Fruit fly (Drosophila melanogaster) whole organism, embryonic: Measurements from ENCODE around the gene Dbp73D.

Source experiments
- Abd-B ChIP-seq: fragments of 200-800 bp; sonication (Bioruptor generic); optimal IDR thresholded peaks from 2 replicates; lab custom pipeline; 2018; ENCODE audit warnings: missing biosample characterization, mild to moderate bottlenecking, missing genetic modification characterization, moderate library complexity
- Atf-2 ChIP-seq: fragments of 200-800 bp; sonication (Bioruptor generic); optimal IDR thresholded peaks from 2 replicates; lab custom pipeline; 2016; ENCODE audit warnings: missing biosample characterization, missing genetic modification characterization
- Blimp-1 ChIP-seq: fragments of 200-800 bp; sonication (Bioruptor generic); optimal IDR thresholded peaks from 3 replicates; lab custom pipeline; 2018; ENCODE audit warnings: missing biosample characterization, missing genetic modification characterization, mild to moderate bottlenecking, moderate library complexity, missing genetic modification reagents
- CG10209 ChIP-seq: fragments of 200-800 bp; sonication (Bioruptor generic); optimal IDR thresholded peaks from 3 replicates; lab custom pipeline; 2017; ENCODE audit warnings: missing biosample characterization, mild to moderate bottlenecking, missing genetic modification characterization, missing genetic modification reagents
- CG10462 ChIP-seq: fragments of 200-800 bp; sonication (Bioruptor generic); optimal IDR thresholded peaks from 2 replicates; lab custom pipeline; 2016; ENCODE audit warnings: missing biosample characterization, missing genetic modification characterization
- CG11560 ChIP-seq: fragments of 200-800 bp; sonication (Bioruptor generic); IDR thresholded peaks from 3 replicates; pipeline ENCODE4 v1.3.6; 2022; ENCODE audit warnings: missing biosample characterization, missing genetic modification characterization
- CG11695 ChIP-seq: fragments of 200-800 bp; sonication (Bioruptor generic); IDR thresholded peaks from 3 replicates; pipeline ENCODE4 v1.3.6; 2022; ENCODE audit warnings: missing biosample characterization, missing genetic modification characterization
- CG12219 ChIP-seq: fragments of 200-800 bp; sonication (Bioruptor generic); optimal IDR thresholded peaks from 3 replicates; lab custom pipeline; 2018; ENCODE audit warnings: missing biosample characterization, mild to moderate bottlenecking, missing genetic modification characterization
- CG13287 ChIP-seq: fragments of 200-800 bp; sonication (Bioruptor generic); IDR thresholded peaks from 2 replicates; pipeline ENCODE4 v1.3.6; 2022; ENCODE audit warnings: missing biosample characterization, missing genetic modification characterization; ENCODE audit not compliant: partially characterized antibody
- CG13894 ChIP-seq: fragments of 200-800 bp; sonication (Bioruptor generic); optimal IDR thresholded peaks from 3 replicates; lab custom pipeline; 2018; ENCODE audit warnings: missing biosample characterization, mild to moderate bottlenecking, missing genetic modification characterization, moderate library complexity
- CG14441 ChIP-seq: fragments of 200-800 bp; sonication (Bioruptor generic); IDR thresholded peaks from 2 replicates; pipeline ENCODE4 v1.3.6; 2022; ENCODE audit warnings: missing biosample characterization, missing genetic modification characterization
- CG14860 ChIP-seq: fragments of 200-800 bp; sonication (Bioruptor generic); IDR thresholded peaks from 3 replicates; pipeline ENCODE4 v1.3.6; 2022; ENCODE audit warnings: missing biosample characterization, missing genetic modification characterization; ENCODE audit not compliant: partially characterized antibody
- CG15073 ChIP-seq: fragments of 200-800 bp; sonication (Bioruptor generic); optimal IDR thresholded peaks from 2 replicates; lab custom pipeline; 2016; ENCODE audit warnings: missing biosample characterization, missing genetic modification characterization
- CG2116 ChIP-seq: fragments of 200-800 bp; sonication (Bioruptor generic); optimal IDR thresholded peaks from 3 replicates; lab custom pipeline; 2018; ENCODE audit warnings: missing biosample characterization, mild to moderate bottlenecking, missing genetic modification characterization
- CG2129 ChIP-seq: fragments of 200-800 bp; sonication (Bioruptor generic); IDR thresholded peaks from 2 replicates; pipeline ENCODE4 v1.3.6; 2022; ENCODE audit warnings: missing biosample characterization, missing genetic modification characterization; ENCODE audit not compliant: partially characterized antibody
- CG2889 ChIP-seq: fragments of 200-800 bp; sonication (Bioruptor generic); IDR thresholded peaks from 3 replicates; pipeline ENCODE4 v1.3.6; 2022; ENCODE audit warnings: missing biosample characterization, missing genetic modification characterization
- CG3281 ChIP-seq: fragments of 200-800 bp; sonication (Bioruptor generic); optimal IDR thresholded peaks from 3 replicates; lab custom pipeline; 2017; ENCODE audit warnings: missing biosample characterization, mild to moderate bottlenecking, missing genetic modification characterization
- CG34422 ChIP-seq: fragments of 200-800 bp; sonication (Bioruptor generic); IDR thresholded peaks from 3 replicates; pipeline ENCODE4 v1.3.6; 2022; ENCODE audit warnings: missing biosample characterization, missing genetic modification characterization
- CG3838 ChIP-seq: fragments of 200-800 bp; sonication (Bioruptor generic); optimal IDR thresholded peaks from 3 replicates; lab custom pipeline; 2016; ENCODE audit warnings: missing biosample characterization, missing genetic modification characterization
- CG3847 ChIP-seq: fragments of 200-800 bp; sonication (Bioruptor generic); IDR thresholded peaks from 2 replicates; pipeline ENCODE4 v1.3.6; 2022; ENCODE audit warnings: missing biosample characterization, missing genetic modification characterization
- CG4424 ChIP-seq: fragments of 200-800 bp; sonication (Bioruptor generic); optimal IDR thresholded peaks from 3 replicates; lab custom pipeline; 2016; ENCODE audit warnings: missing biosample characterization, missing genetic modification characterization
- CG6765 ChIP-seq: fragments of 200-800 bp; sonication (Bioruptor generic); optimal IDR thresholded peaks from 3 replicates; lab custom pipeline; 2017; ENCODE audit warnings: missing biosample characterization, mild to moderate bottlenecking, missing genetic modification characterization
- CG7357 ChIP-seq: fragments of 200-800 bp; sonication (Bioruptor generic); IDR thresholded peaks from 3 replicates; pipeline ENCODE4 v1.3.6; 2022; ENCODE audit warnings: missing biosample characterization, missing genetic modification characterization
- CG7745 ChIP-seq: fragments of 200-800 bp; sonication (Bioruptor generic); optimal IDR thresholded peaks from 2 replicates; lab custom pipeline; 2018; ENCODE audit warnings: missing biosample characterization, mild to moderate bottlenecking, missing genetic modification characterization, moderate library complexity
- CG7786 ChIP-seq: fragments of 200-800 bp; sonication (Bioruptor generic); optimal IDR thresholded peaks from 2 replicates; lab custom pipeline; 2016; ENCODE audit warnings: missing biosample characterization, missing genetic modification characterization
- CG8359 ChIP-seq: fragments of 200-800 bp; sonication (Bioruptor generic); optimal IDR thresholded peaks from 2 replicates; lab custom pipeline; 2017; ENCODE audit warnings: missing biosample characterization, mild to moderate bottlenecking, missing genetic modification characterization, borderline replicate concordance
- CG9437 ChIP-seq: fragments of 200-800 bp; sonication (Bioruptor generic); optimal IDR thresholded peaks from 2 replicates; lab custom pipeline; 2018; ENCODE audit warnings: missing biosample characterization, mild to moderate bottlenecking, missing genetic modification characterization
- E2f2 ChIP-seq: fragments of 200-800 bp; sonication (Bioruptor generic); IDR thresholded peaks from 2 replicates; pipeline ENCODE4 v1.3.6; 2022; ENCODE audit warnings: missing biosample characterization, missing genetic modification characterization
- Fer1 ChIP-seq: fragments of 200-800 bp; sonication (Bioruptor generic); optimal IDR thresholded peaks from 2 replicates; lab custom pipeline; 2017; ENCODE audit warnings: missing biosample characterization, mild to moderate bottlenecking, missing genetic modification characterization
- HLHmδ ChIP-seq: fragments of 200-800 bp; sonication (Bioruptor generic); optimal IDR thresholded peaks from 2 replicates; lab custom pipeline; 2018; ENCODE audit warnings: missing biosample characterization, mild to moderate bottlenecking, missing genetic modification characterization, moderate library complexity
- Hand ChIP-seq: fragments of 200-800 bp; sonication (Bioruptor generic); optimal IDR thresholded peaks from 2 replicates; lab custom pipeline; 2017; ENCODE audit warnings: mild to moderate bottlenecking, missing biosample characterization, missing genetic modification reagents, missing genetic modification characterization
- Hmx ChIP-seq: fragments of 200-800 bp; sonication (Bioruptor generic); optimal IDR thresholded peaks from 2 replicates; lab custom pipeline; 2016; ENCODE audit warnings: missing biosample characterization, missing genetic modification characterization
- Hr78 ChIP-seq, 2 experiments: fragments of 200-800 bp in 1 of 2; fragments of >200 bp in 1 of 2; sonication (Bioruptor generic) in 1 of 2; optimal IDR thresholded peaks; 2 replicates each; lab custom pipeline; 2017 to 2019; ENCODE audit warnings: missing biosample characterization in 2 of 2, missing genetic modification characterization in 2 of 2, mild to moderate bottlenecking in 1 of 2, moderate library complexity in 1 of 2
- Hsf ChIP-seq: fragments of 200-800 bp; sonication (Bioruptor generic); optimal IDR thresholded peaks from 3 replicates; lab custom pipeline; 2016; ENCODE audit warnings: missing biosample characterization, missing genetic modification characterization
- NK7.1 ChIP-seq: fragments of 200-800 bp; sonication (Bioruptor generic); optimal IDR thresholded peaks from 3 replicates; lab custom pipeline; 2016; ENCODE audit warnings: missing biosample characterization, missing genetic modification characterization
- ac ChIP-seq: fragments of 200-800 bp; sonication (Bioruptor generic); optimal IDR thresholded peaks from 3 replicates; lab custom pipeline; 2017; ENCODE audit warnings: missing biosample characterization, mild to moderate bottlenecking, missing genetic modification characterization
- bbx ChIP-seq: fragments of 200-800 bp; sonication (Bioruptor generic); IDR thresholded peaks from 2 replicates; pipeline ENCODE4 v1.3.6; 2022; ENCODE audit warnings: missing biosample characterization, missing genetic modification characterization; ENCODE audit not compliant: partially characterized antibody
- chinmo ChIP-seq: fragments of 200-800 bp; sonication (Bioruptor generic); IDR thresholded peaks from 4 replicates; pipeline ENCODE4 v1.3.6; 2022; ENCODE audit warnings: missing biosample characterization, missing genetic modification characterization; ENCODE audit not compliant: partially characterized antibody
- chn ChIP-seq: fragments of 200-800 bp; sonication (Bioruptor generic); optimal IDR thresholded peaks from 2 replicates; lab custom pipeline; 2016; ENCODE audit warnings: missing biosample characterization, missing genetic modification characterization
- fd102C ChIP-seq: fragments of 200-800 bp; sonication (Bioruptor generic); optimal IDR thresholded peaks from 2 replicates; lab custom pipeline; 2018; ENCODE audit warnings: missing biosample characterization, mild to moderate bottlenecking, missing genetic modification characterization, moderate library complexity
- gro ChIP-seq: fragments of 200-800 bp; sonication (Bioruptor generic); optimal IDR thresholded peaks from 2 replicates; lab custom pipeline; 2016; ENCODE audit warnings: missing biosample characterization, missing genetic modification characterization
- hkb ChIP-seq, 2 experiments: fragments of 200-800 bp in 1 of 2; fragments of >200 bp in 1 of 2; sonication (Bioruptor generic) in 1 of 2; IDR thresholded peaks in 1 of 2; optimal IDR thresholded peaks in 1 of 2; 2 replicates each; pipeline versions ENCODE4 v1.3.6 to Lab custom; 2017 to 2022; ENCODE audit warnings: missing biosample characterization in 1 of 2, missing genetic modification characterization in 1 of 2
- lov ChIP-seq, 2 experiments: fragments of 200-800 bp in 1 of 2; fragments of >200 bp in 1 of 2; sonication (Bioruptor generic) in 1 of 2; IDR thresholded peaks in 1 of 2; optimal IDR thresholded peaks in 1 of 2; 2 replicates in 1 of 2; 3 replicates in 1 of 2; pipeline versions ENCODE4 v1.3.6 to Lab custom; 2017 to 2022; ENCODE audit warnings: missing biosample characterization in 1 of 2, missing genetic modification characterization in 1 of 2
- psq ChIP-seq: fragments of 200-800 bp; sonication (Bioruptor generic); optimal IDR thresholded peaks from 2 replicates; lab custom pipeline; 2017; ENCODE audit warnings: missing biosample characterization, missing genetic modification characterization
- seq ChIP-seq: fragments of 200-800 bp; sonication (Bioruptor generic); IDR thresholded peaks from 2 replicates; pipeline ENCODE4 v1.3.6; 2022; ENCODE audit warnings: missing biosample characterization, missing genetic modification characterization
- slbo ChIP-seq: fragments of 200-800 bp; sonication (Bioruptor generic); IDR thresholded peaks from 2 replicates; pipeline ENCODE4 v1.3.6; 2022; ENCODE audit warnings: missing biosample characterization, missing genetic modification characterization
- stwl ChIP-seq: fragments of 200-800 bp; sonication (Bioruptor generic); optimal IDR thresholded peaks from 3 replicates; lab custom pipeline; 2018; ENCODE audit warnings: missing biosample characterization, mild to moderate bottlenecking, missing genetic modification characterization, moderate library complexity
- tna ChIP-seq: fragments of 200-800 bp; sonication (Bioruptor generic); IDR thresholded peaks from 2 replicates; pipeline ENCODE4 v1.3.6; 2022; ENCODE audit warnings: missing biosample characterization, missing genetic modification characterization; ENCODE audit not compliant: partially characterized antibody
- ttk ChIP-seq: fragments of 200-800 bp; sonication (Bioruptor generic); IDR thresholded peaks from 2 replicates; pipeline ENCODE4 v2.1.2; 2022; ENCODE audit warnings: missing biosample characterization, missing genetic modification characterization
- tup ChIP-seq: fragments of 200-800 bp; sonication (Bioruptor generic); optimal IDR thresholded peaks from 2 replicates; lab custom pipeline; 2016; ENCODE audit warnings: missing biosample characterization, mild to moderate bottlenecking, missing genetic modification characterization, moderate library complexity

Dbp73D gene

dm6 chr3L:16730645-16731044 is at the start of gene Dbp73D (continued):
- TF ChIP-seq tup (GFP tag; lab: Kevin White, UChicago) (no peak), stwl (tag; lab: Kevin White, UChicago) (peak; percentile 62), CG7357 (no peak), CG8359 (no peak), CG11560 (tag; lab: Robert Waterston, UW) (no peak), CG7745 (tag; lab: Kevin White, UChicago) (no peak), CG2129 (GFP tag; lab: Robert Waterston, UW) (0 out of 2 replicates have a peak, but pooled peaks have one; percentile 16), CG4424 (GFP tag; lab: Kevin White, UChicago) (no peak), ttk (GFP tag; lab: Robert Waterston, UW) (no peak), CG14860 (GFP tag; lab: Robert Waterston, UW) (peak; percentile 45; the same call in 1 of the 3 replicates), chn (no peak), psq (GFP tag; lab: Kevin White, UChicago) (no peak), CG10462 (GFP tag; lab: Kevin White, UChicago) (no peak), CG11695 (GFP tag; lab: Robert Waterston, UW) (no peak), E2f2 (peak; percentile 98), HLHmδ (GFP tag; lab: Kevin White, UChicago) (no peak), CG3281 (GFP tag; lab: Kevin White, UChicago) (no peak), CG13287 (GFP tag; lab: Robert Waterston, UW) (peak; percentile 76), hkb (optimal IDR thresholded peaks at IDR 0.05; lab: Kevin White, UChicago) (no peak), hkb (GFP tag; IDR thresholded peaks at IDR 0.05; lab: Robert Waterston, UW) (no peak), CG9437 (GFP tag; lab: Kevin White, UChicago) (peak; percentile 52), CG6765 (GFP tag; lab: Kevin White, UChicago) (no peak), Hmx (GFP tag; lab: Kevin White, UChicago) (no peak), Hsf (GFP tag; lab: Kevin White, UChicago) (no peak), CG3847 (GFP tag; lab: Robert Waterston, UW) (no peak), Atf-2 (GFP tag; lab: Kevin White, UChicago) (no peak), Hand (GFP tag; lab: Kevin White, UChicago) (no peak), slbo (GFP tag; lab: Robert Waterston, UW) (no peak), bbx (GFP tag; lab: Robert Waterston, UW) (peak; percentile 72), Fer1 (no peak), NK7.1 (GFP tag; lab: Kevin White, UChicago) (no peak), CG14441 (GFP tag; lab: Robert Waterston, UW) (no peak), Abd-B (GFP tag; lab: Kevin White, UChicago) (no peak), CG12219 (GFP tag; lab: Kevin White, UChicago) (no peak)

dm6 chr3L:16780317-16780716 is 49.7 kb upstream of the Dbp73D start:
- TF ChIP-seq gro (GFP tag; lab: Kevin White, UChicago) (no peak), fd102C (GFP tag; lab: Kevin White, UChicago) (no peak), CG2116 (GFP tag; lab: Kevin White, UChicago) (no peak), CG2889 (no peak), ac (GFP tag; lab: Kevin White, UChicago) (no peak), CG3838 (no peak), seq (GFP tag; lab: Robert Waterston, UW) (no peak), CG7786 (GFP tag; lab: Kevin White, UChicago) (no peak), Hr78 (GFP tag; optimal IDR thresholded peaks at IDR 0.05; lab: Kevin White, UChicago) (peak in 1 of 2 experiments; percentile 52), CG34422 (0 out of 3 replicates have a peak, but pooled peaks have one; percentile 54), CG13894 (tag; lab: Kevin White, UChicago) (no peak), tna (GFP tag; lab: Robert Waterston, UW) (no peak), CG15073 (GFP tag; lab: Kevin White, UChicago) (no peak), Blimp-1 (GFP tag; lab: Kevin White, UChicago) (no peak), chinmo (GFP tag; lab: Robert Waterston, UW) (no peak), CG10209 (GFP tag; lab: Kevin White, UChicago) (no peak), lov (optimal IDR thresholded peaks at IDR 0.05; lab: Kevin White, UChicago) (no peak), lov (GFP tag; IDR thresholded peaks at IDR 0.05; lab: Robert Waterston, UW) (no peak)
